Worm (Caenorhabditis elegans) whole organism, L1 larva: ENCODE measurements around the gene W09G12.9.

Experiments used
- C04F5.9 ChIP-seq: sonication (generic microtip); optimal IDR thresholded peaks from 2 replicates; lab custom pipeline; 2016; ENCODE audit warnings: missing genetic modification characterization, missing compliant biosample characterization
- C16A3.4 ChIP-seq: fragments of 150-350 bp; optimal IDR thresholded peaks from 2 replicates; lab custom pipeline; 2014; ENCODE audit warnings: missing biosample characterization, missing genetic modification characterization
- C34B4.2 ChIP-seq: sonication (generic microtip); optimal IDR thresholded peaks from 2 replicates; lab custom pipeline; 2017; ENCODE audit warnings: mild to moderate bottlenecking, missing genetic modification characterization, missing compliant biosample characterization
- aha-1 ChIP-seq: fragments of 150-350 bp; optimal IDR thresholded peaks from 2 replicates; lab custom pipeline; 2014; ENCODE audit warnings: missing biosample characterization, missing genetic modification characterization
- ceh-63 ChIP-seq: fragments of 200-800 bp; sonication (Bioruptor generic); optimal IDR thresholded peaks from 2 replicates; lab custom pipeline; 2018; ENCODE audit warnings: mild to moderate bottlenecking, missing genetic modification characterization, missing compliant biosample characterization
- dpl-1 ChIP-seq, 3 experiments: fragments of 150-350 bp in 2 of 3; sonication (generic microtip) in 1 of 3; optimal IDR thresholded peaks; 2 replicates each; lab custom pipeline; 2014 to 2017; ENCODE audit warnings: missing biosample characterization in 3 of 3, missing genetic modification characterization in 3 of 3, missing genetic modification reagents in 3 of 3
- dsc-1 ChIP-seq: sonication (generic microtip); optimal IDR thresholded peaks from 2 replicates; lab custom pipeline; 2016; ENCODE audit warnings: mild to moderate bottlenecking, missing genetic modification characterization, missing compliant biosample characterization
- efl-1 ChIP-seq, 4 experiments: fragments of 150-350 bp; optimal IDR thresholded peaks in 3 of 4; peaks in 1 of 4; 1 replicate in 1 of 4; 2 replicates in 3 of 4; lab custom pipeline; 2014; ENCODE audit warnings: missing biosample characterization in 2 of 4, missing genetic modification characterization in 2 of 4, missing genetic modification reagents in 2 of 4
- egl-27 ChIP-seq, 2 experiments: fragments of 150-350 bp in 1 of 2; sonication (generic microtip); optimal IDR thresholded peaks; 3 replicates each; lab custom pipeline; 2017 to 2018; ENCODE audit warnings: missing biosample characterization in 2 of 2, missing genetic modification characterization in 2 of 2, missing genetic modification reagents in 2 of 2
- elt-2 ChIP-seq: sonication (generic microtip); optimal IDR thresholded peaks from 2 replicates; lab custom pipeline; 2016; ENCODE audit warnings: missing genetic modification characterization, mild to moderate bottlenecking, inconsistent platforms, missing compliant biosample characterization, missing genetic modification reagents
- fkh-4 ChIP-seq: sonication (generic microtip); optimal IDR thresholded peaks from 2 replicates; lab custom pipeline; 2016; ENCODE audit warnings: missing compliant biosample characterization, missing genetic modification characterization, borderline replicate concordance
- fos-1 ChIP-seq: fragments of 150-350 bp; optimal IDR thresholded peaks from 2 replicates; lab custom pipeline; 2014; ENCODE audit warnings: missing biosample characterization, missing genetic modification characterization
- grh-1 ChIP-seq: fragments of 200-800 bp; sonication (Bioruptor generic); IDR thresholded peaks from 2 replicates; pipeline ENCODE4 v1.3.6; 2022; ENCODE audit warnings: missing genetic modification reagents, missing genetic modification characterization, missing compliant biosample characterization
- hpl-2 ChIP-seq: fragments of 150-350 bp; optimal IDR thresholded peaks from 2 replicates; lab custom pipeline; 2014; ENCODE audit warnings: missing biosample characterization, missing genetic modification reagents, missing genetic modification characterization
- jun-1 ChIP-seq: fragments of 150-350 bp; optimal IDR thresholded peaks from 2 replicates; lab custom pipeline; 2014; ENCODE audit warnings: missing biosample characterization, missing genetic modification reagents, missing genetic modification characterization
- lin-13 ChIP-seq: fragments of 150-350 bp; optimal IDR thresholded peaks from 2 replicates; lab custom pipeline; 2014; ENCODE audit warnings: missing biosample characterization, missing genetic modification reagents, missing genetic modification characterization
- lin-14 ChIP-seq: fragments of 200-800 bp; sonication (Bioruptor generic); optimal IDR thresholded peaks from 2 replicates; lab custom pipeline; 2018; ENCODE audit warnings: mild to moderate bottlenecking, missing genetic modification characterization, moderate library complexity, missing compliant biosample characterization
- lin-35 ChIP-seq, 2 experiments: fragments of 150-350 bp; optimal IDR thresholded peaks; 2 replicates each; lab custom pipeline; 2014; ENCODE audit warnings: missing biosample characterization in 2 of 2, missing genetic modification characterization in 2 of 2, missing genetic modification reagents in 2 of 2
- mab-9 ChIP-seq: fragments of 200-800 bp; sonication (Bioruptor generic); IDR thresholded peaks from 2 replicates; pipeline ENCODE4 v1.3.6; 2022; ENCODE audit warnings: missing genetic modification reagents, missing genetic modification characterization, missing compliant biosample characterization
- nhr-11 ChIP-seq: fragments of 150-350 bp; optimal IDR thresholded peaks from 2 replicates; lab custom pipeline; 2014; ENCODE audit warnings: missing biosample characterization, missing genetic modification characterization
- nhr-237 ChIP-seq: fragments of 150-350 bp; optimal IDR thresholded peaks from 2 replicates; lab custom pipeline; 2014; ENCODE audit warnings: missing biosample characterization, missing genetic modification characterization
- nhr-28 ChIP-seq: fragments of 150-350 bp; optimal IDR thresholded peaks from 2 replicates; lab custom pipeline; 2014; ENCODE audit warnings: missing biosample characterization, missing genetic modification characterization
- nhr-47 ChIP-seq: sonication (generic microtip); optimal IDR thresholded peaks from 2 replicates; lab custom pipeline; 2016; ENCODE audit warnings: mild to moderate bottlenecking, missing genetic modification characterization, moderate library complexity, missing compliant biosample characterization
- nhr-76 ChIP-seq: sonication (generic microtip); optimal IDR thresholded peaks from 2 replicates; lab custom pipeline; 2017; ENCODE audit warnings: missing biosample characterization, missing genetic modification characterization
- nhr-77 ChIP-seq: fragments of 150-350 bp; optimal IDR thresholded peaks from 2 replicates; lab custom pipeline; 2014; ENCODE audit warnings: missing biosample characterization, missing genetic modification characterization
- nhr-90 ChIP-seq: sonication (generic microtip); optimal IDR thresholded peaks from 2 replicates; lab custom pipeline; 2016; ENCODE audit warnings: mild to moderate bottlenecking, missing genetic modification characterization, missing compliant biosample characterization; ENCODE audit not compliant: poor library complexity
- pqm-1 ChIP-seq: sonication (generic microtip); optimal IDR thresholded peaks from 3 replicates; lab custom pipeline; 2017; ENCODE audit warnings: missing biosample characterization, missing genetic modification characterization
- snpc-4 ChIP-seq: fragments of 150-350 bp; optimal IDR thresholded peaks from 2 replicates; lab custom pipeline; 2014; ENCODE audit warnings: missing biosample characterization, missing genetic modification characterization
- snu-23 ChIP-seq: sonication (generic microtip); optimal IDR thresholded peaks from 2 replicates; lab custom pipeline; 2016; ENCODE audit warnings: missing genetic modification characterization, missing compliant biosample characterization
- swsn-7 ChIP-seq: sonication (generic microtip); optimal IDR thresholded peaks from 2 replicates; lab custom pipeline; 2016; ENCODE audit warnings: missing genetic modification characterization, missing compliant biosample characterization
- tbx-2 ChIP-seq: sonication (generic microtip); optimal IDR thresholded peaks from 2 replicates; lab custom pipeline; 2016; ENCODE audit warnings: missing genetic modification characterization, missing compliant biosample characterization
- tlp-1 ChIP-seq: fragments of 150-350 bp; optimal IDR thresholded peaks from 2 replicates; lab custom pipeline; 2014; ENCODE audit warnings: missing biosample characterization, missing genetic modification characterization
- unc-130 ChIP-seq: fragments of 150-350 bp; optimal IDR thresholded peaks from 2 replicates; lab custom pipeline; 2017; ENCODE audit warnings: missing biosample characterization, missing genetic modification characterization, inconsistent platforms
- vab-15 ChIP-seq: sonication (generic microtip); optimal IDR thresholded peaks from 2 replicates; lab custom pipeline; 2017; ENCODE audit warnings: missing genotype, mild to moderate bottlenecking, missing genetic modification characterization, missing compliant biosample characterization
- xbp-1 ChIP-seq: sonication (generic microtip); optimal IDR thresholded peaks from 2 replicates; lab custom pipeline; 2016; ENCODE audit warnings: missing genetic modification characterization, missing compliant biosample characterization
- zag-1 ChIP-seq: fragments of 150-350 bp; optimal IDR thresholded peaks from 2 replicates; lab custom pipeline; 2014; ENCODE audit warnings: missing biosample characterization, missing genetic modification characterization
- ztf-4 ChIP-seq: fragments of 150-350 bp; optimal IDR thresholded peaks from 2 replicates; lab custom pipeline; 2014; ENCODE audit warnings: missing biosample characterization, missing genetic modification characterization

Gene W09G12.9

ce11 chrIV:1256723-1257122 lies 40.3 kb downstream of the W09G12.9 start, which contains the start of gene clec-168:
Gene clec-168 (plus strand): TSS chrIV:1256969.
- TF ChIP-seq swsn-7 (no peak), jun-1 (tag; lab: Kevin White, UChicago) (peak; percentile 11), elt-2 (peak; percentile 78)

ce11 chrIV:1260474-1260873 lies 44.1 kb downstream of the W09G12.9 start:
- TF ChIP-seq snpc-4 (tag; lab: Kevin White, UChicago): peak; percentile 53
- TF ChIP-seq elt-2: peak; percentile 37
- TF ChIP-seq dsc-1 (tag; lab: Kevin White, UChicago): no peak
- no peak for TF ChIP-seq efl-1 (optimal IDR thresholded peaks at IDR 0.05; lab: Kevin White, UChicago)
- TF ChIP-seq efl-1 (GFP tag; optimal IDR thresholded peaks at IDR 0.05 in 1 of 2; lab: Kevin White, UChicago): peak in 1 of 2 experiments; percentile 27

ce11 chrIV:1261024-1261423 lies 44.6 kb downstream of the W09G12.9 start, which contains the start of gene clec-169:
Gene clec-169 (plus strand): TSS chrIV:1261324.
- no peak for TF ChIP-seq nhr-77 (tag; lab: Kevin White, UChicago)
- no peak for TF ChIP-seq nhr-237 (tag; lab: Kevin White, UChicago)
- TF ChIP-seq elt-2: no peak
- TF ChIP-seq unc-130 (tag; lab: Kevin White, UChicago): no peak
- no peak for TF ChIP-seq efl-1 (optimal IDR thresholded peaks at IDR 0.05; lab: Kevin White, UChicago)
- TF ChIP-seq efl-1 (GFP tag; optimal IDR thresholded peaks at IDR 0.05 in 1 of 2; lab: Kevin White, UChicago): peak in 1 of 2 experiments; percentile 48

ce11 chrIV:1261930-1262329 lies 45.5 kb downstream of the W09G12.9 start:
- TF ChIP-seq zag-1 (tag; lab: Kevin White, UChicago) (no peak), C16A3.4 (no peak), vab-15 (tag; lab: Kevin White, UChicago) (no peak), C04F5.9 (tag; lab: Kevin White, UChicago) (no peak), nhr-11 (no peak), aha-1 (tag; lab: Kevin White, UChicago) (no peak), xbp-1 (no peak)

- TF ChIP-seq nhr-76 (tag; lab: Kevin White, UChicago): no peak
- no peak for TF ChIP-seq lin-13 (GFP tag; lab: Kevin White, UChicago)
- TF ChIP-seq nhr-90: no peak
- TF ChIP-seq lin-14 (GFP tag; lab: Kevin White, UChicago): no peak
- no peak for TF ChIP-seq nhr-47 (tag; lab: Kevin White, UChicago)
- TF ChIP-seq, all 84 proteins: peak for 0
These were observed 48.5 kb downstream of the W09G12.9 start, which contains the start of gene F38A1.13 for ce11 chrIV:1264928-1265327. Gene F38A1.13 (plus strand): TSS chrIV:1265228.

- TF ChIP-seq nhr-237 (tag; lab: Kevin White, UChicago) (no peak), C34B4.2 (tag; lab: Kevin White, UChicago) (no peak), fkh-4 (no peak), lin-35 (GFP tag; optimal IDR thresholded peaks at IDR 0.05; lab: Kevin White, UChicago) (peak in 1 of 2 experiments; percentile 9), jun-1 (tag; lab: Kevin White, UChicago) (peak; percentile 52), pqm-1 (tag; lab: Kevin White, UChicago) (peak; percentile 87), tlp-1 (tag; lab: Kevin White, UChicago) (no peak), elt-2 (peak; percentile 96), nhr-28 (tag; lab: Kevin White, UChicago) (no peak), egl-27 (tag; optimal IDR thresholded peaks at IDR 0.05; lab: Kevin White, UChicago) (no peak), snu-23 (no peak), grh-1 (GFP tag; lab: Robert Waterston, UW) (no peak)
These were observed 49.7 kb downstream of the W09G12.9 start for ce11 chrIV:1266138-1266537.

- no peak for TF ChIP-seq mab-9
- TF ChIP-seq ztf-4 (tag; lab: Kevin White, UChicago): no peak
- no peak for TF ChIP-seq tbx-2 (tag; lab: Kevin White, UChicago)
- no peak for TF ChIP-seq egl-27 (tag; optimal IDR thresholded peaks at IDR 0.05; lab: Kevin White, UChicago)
- no peak for TF ChIP-seq dsc-1 (tag; lab: Kevin White, UChicago)
- TF ChIP-seq hpl-2 (GFP tag; lab: Kevin White, UChicago): no peak
- no peak for TF ChIP-seq snpc-4 (tag; lab: Kevin White, UChicago)
- TF ChIP-seq fos-1 (tag; lab: Kevin White, UChicago): no peak
- no peak for TF ChIP-seq ceh-63 (GFP tag; lab: Kevin White, UChicago)
- no peak for TF ChIP-seq C34B4.2 (tag; lab: Kevin White, UChicago)
- no peak for TF ChIP-seq fkh-4
- no peak for TF ChIP-seq dpl-1 (GFP tag; optimal IDR thresholded peaks at IDR 0.05; lab: Kevin White, UChicago)
- TF ChIP-seq, all 84 proteins: peak for 0
These were observed 50.3 kb downstream of the W09G12.9 start, which contains the start of gene clec-170 for ce11 chrIV:1266724-1267123. Gene clec-170 (plus strand): TSS chrIV:1266866.
